Worm (Caenorhabditis elegans): ENCODE results near the gene tbx-38.

Gene tbx-38

ce11 chrIII:11737527-11737926 lies 48.3 kb downstream of the tbx-38 start, which contains the start of gene sup-1:
Gene sup-1 (minus strand): TSS chrIII:11737627.
- TF ChIP-seq blmp-1 (tag; optimal IDR thresholded peaks at IDR 0.05) (no peak), grh-1 (GFP tag; IDR thresholded peaks at IDR 0.05) (no peak), ztf-4 (tag; optimal IDR thresholded peaks at IDR 0.05) (no peak), snu-23 (GFP tag; optimal IDR thresholded peaks at IDR 0.05) (no peak), ceh-82 (tag; optimal IDR thresholded peaks at IDR 0.05) (no peak), nhr-28 (tag; optimal IDR thresholded peaks at IDR 0.05) (no peak), ztf-11 (tag; optimal IDR thresholded peaks at IDR 0.05) (no peak), unc-98 (GFP tag; IDR thresholded peaks at IDR 0.05) (no peak), mdl-1 (tag; optimal IDR thresholded peaks at IDR 0.05) (no peak), lin-39 (tag; optimal IDR thresholded peaks at IDR 0.05) (no peak), nhr-20 (tag; optimal IDR thresholded peaks at IDR 0.05) (no peak)
